Fruit fly (Drosophila melanogaster): Measurements from ENCODE around the gene CG4678.

CG4678 gene

DNA sequence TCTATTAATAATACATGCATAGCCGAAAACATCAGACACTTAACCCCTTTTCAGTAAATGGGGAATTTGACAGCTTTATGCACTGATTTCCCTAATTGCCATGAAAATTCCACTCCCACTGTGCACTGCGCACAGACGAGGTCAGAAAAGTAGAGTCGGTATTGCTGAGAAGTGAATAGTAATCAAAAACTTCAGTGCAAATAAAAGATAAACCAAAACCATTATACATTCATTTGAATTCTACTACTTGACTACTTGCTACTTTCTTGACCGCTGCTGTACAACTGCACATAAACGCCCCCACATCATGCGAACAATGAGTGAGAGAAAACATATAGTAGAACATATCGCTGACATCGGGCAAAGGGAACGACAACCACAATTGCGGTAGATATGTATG lies 4.5 kb upstream of the CG4678 start (continued):
- TF ChIP-seq CG11093 (GFP tag; IDR thresholded peaks at IDR 0.05) (peak; percentile 85; the same call in 2 of the 3 replicates), H2.0 (GFP tag; IDR thresholded peaks at IDR 0.05) (peak; percentile 92), Gug (GFP tag; IDR thresholded peaks at IDR 0.05) (peak; percentile 85), schlank (tag; optimal IDR thresholded peaks at IDR 0.05) (peak; percentile 37), ewg (GFP tag; optimal IDR thresholded peaks at IDR 0.05) (peak; percentile 81), inv (GFP tag; IDR thresholded peaks at IDR 0.05; ENCODE audit: partially characterized antibody) (no peak), CG12219 (GFP tag; optimal IDR thresholded peaks at IDR 0.05) (peak; percentile 86), Ada2b (GFP tag; IDR thresholded peaks at IDR 0.05) (peak; percentile 89), zen2 (GFP tag; IDR thresholded peaks at IDR 0.05; ENCODE audit: partially characterized antibody) (no peak), sna (GFP tag; IDR thresholded peaks at IDR 0.05; ENCODE audit: partially characterized antibody) (no peak), CG10209 (GFP tag; optimal IDR thresholded peaks at IDR 0.05) (peak; percentile 80), CG2120 (GFP tag; optimal IDR thresholded peaks at IDR 0.05) (peak; percentile 67), CG11560 (tag; IDR thresholded peaks at IDR 0.05) (peak; percentile 59; the same call in 2 of the 3 replicates), CG10321 (GFP tag; IDR thresholded peaks at IDR 0.05) (peak; percentile 55; the same call in 1 of the 2 replicates), CG6791 (GFP tag; IDR thresholded peaks at IDR 0.05; ENCODE audit: partially characterized antibody) (no peak), her (GFP tag; optimal IDR thresholded peaks at IDR 0.05) (peak; percentile 77), Vsx1 (GFP tag; optimal IDR thresholded peaks at IDR 0.05) (peak; percentile 60), run (tag; optimal IDR thresholded peaks at IDR 0.05) (peak; percentile 65), eve (GFP tag; optimal IDR thresholded peaks at IDR 0.05) (peak in 1 of 2 experiments; percentile 93), NC2α (GFP tag; optimal IDR thresholded peaks at IDR 0.05) (peak; percentile 68), CG9727 (GFP tag; optimal IDR thresholded peaks at IDR 0.05) (peak; percentile 75), nerfin-2 (GFP tag; IDR thresholded peaks at IDR 0.05; ENCODE audit: partially characterized antibody) (no peak), Dll (GFP tag; IDR thresholded peaks at IDR 0.05; ENCODE audit: partially characterized antibody) (no peak), CG13123 (GFP tag; optimal IDR thresholded peaks at IDR 0.05) (peak; percentile 80), Adf1 (GFP tag; IDR thresholded peaks at IDR 0.05) (no peak; the same call in 1 of the 2 replicates), CG4707 (GFP tag; optimal IDR thresholded peaks at IDR 0.05) (peak; percentile 84), CG4282 (GFP tag; optimal IDR thresholded peaks at IDR 0.05) (peak; percentile 61), sisA (GFP tag; IDR thresholded peaks at IDR 0.05) (peak; percentile 85), slp2 (GFP tag; optimal IDR thresholded peaks at IDR 0.05) (peak; percentile 78), pho (GFP tag; optimal IDR thresholded peaks at IDR 0.05) (peak; percentile 57), row (GFP tag; IDR thresholded peaks at IDR 0.05) (peak; percentile 88), CG10462 (GFP tag; optimal IDR thresholded peaks at IDR 0.05) (peak; percentile 74), grn (GFP tag; optimal IDR thresholded peaks at IDR 0.05) (peak; percentile 9), stwl (tag; optimal IDR thresholded peaks at IDR 0.05) (peak; percentile 6), CG9437 (GFP tag; optimal IDR thresholded peaks at IDR 0.05) (peak; percentile 61), seq (GFP tag; IDR thresholded peaks at IDR 0.05) (peak; percentile 84), Aef1 (GFP tag; IDR thresholded peaks at IDR 0.05) (peak; percentile 80), CG9215 (GFP tag; IDR thresholded peaks at IDR 0.05) (peak; percentile 65), dmrt11E (tag; optimal IDR thresholded peaks at IDR 0.05) (peak; percentile 85), fd64A (GFP tag; optimal IDR thresholded peaks at IDR 0.05) (peak; percentile 74), CG17359 (tag; optimal IDR thresholded peaks at IDR 0.05) (peak; percentile 89), Mes4 (GFP tag; optimal IDR thresholded peaks at IDR 0.05) (peak; percentile 86), CG18011 (GFP tag; optimal IDR thresholded peaks at IDR 0.05) (peak; percentile 46), lmd (GFP tag; IDR thresholded peaks at IDR 0.05) (peak; percentile 83), Tbp (GFP tag; optimal IDR thresholded peaks at IDR 0.05) (no peak), pzg (GFP tag; optimal IDR thresholded peaks at IDR 0.05) (no peak), CG7987 (GFP tag; optimal IDR thresholded peaks at IDR 0.05) (peak; percentile 64), Hr39 (optimal IDR thresholded peaks at IDR 0.05) (no peak), CrebB (tag; optimal IDR thresholded peaks at IDR 0.05) (peak; percentile 74), ken (GFP tag; IDR thresholded peaks at IDR 0.05) (peak; percentile 89), cwo (GFP tag; optimal IDR thresholded peaks at IDR 0.05) (peak; percentile 55)
